Worm (Caenorhabditis elegans) whole organism, L4 larva: ENCODE results near the gene mig-23.

ENCODE experiments used
- ceh-82 ChIP-seq: sonication (generic microtip); optimal IDR thresholded peaks from 2 replicates; lab custom pipeline; 2017; ENCODE audit warnings: missing biosample characterization, missing genetic modification characterization
- egl-27 ChIP-seq: sonication (generic microtip); optimal IDR thresholded peaks from 3 replicates; lab custom pipeline; 2017; ENCODE audit warnings: missing biosample characterization, missing genetic modification reagents, missing genetic modification characterization
- fkh-10 ChIP-seq: fragments of 150-350 bp; optimal IDR thresholded peaks from 2 replicates; lab custom pipeline; 2014; ENCODE audit warnings: missing biosample characterization, missing genetic modification reagents, missing genetic modification characterization
- lin-13 ChIP-seq: fragments of 150-350 bp; optimal IDR thresholded peaks from 2 replicates; lab custom pipeline; 2014; ENCODE audit warnings: missing biosample characterization, missing genetic modification reagents, missing genetic modification characterization
- mdl-1 ChIP-seq, 2 experiments: fragments of 150-350 bp in 1 of 2; sonication (generic microtip) in 1 of 2; optimal IDR thresholded peaks; 2 replicates each; lab custom pipeline; 2014 to 2017; ENCODE audit warnings: missing biosample characterization in 2 of 2, missing genetic modification characterization in 2 of 2
- pha-4 ChIP-seq, 2 experiments: fragments of 150-350 bp in 1 of 2; fragments of 200-800 bp in 1 of 2; sonication (Bioruptor generic) in 1 of 2; IDR thresholded peaks in 1 of 2; optimal IDR thresholded peaks in 1 of 2; 2 replicates each; pipeline versions ENCODE4 v1.3.6 to Lab custom; 2014 to 2022; ENCODE audit warnings: missing genetic modification characterization in 2 of 2, missing genetic modification reagents in 2 of 2, missing biosample characterization in 1 of 2, missing compliant biosample characterization in 1 of 2
- zfp-3 ChIP-seq: fragments of 200-800 bp; sonication (Bioruptor generic); conservative IDR thresholded peaks from 2 replicates; pipeline ENCODE4 v1.3.6; 2022; ENCODE audit warnings: missing genetic modification reagents, missing genetic modification characterization, missing compliant biosample characterization
- ztf-11 ChIP-seq: fragments of 150-350 bp; optimal IDR thresholded peaks from 2 replicates; lab custom pipeline; 2014; ENCODE audit warnings: missing biosample characterization, missing genetic modification characterization

- no peak for TF ChIP-seq ceh-82 (tag; lab: Kevin White, UChicago)
- TF ChIP-seq zfp-3 = no peak
- TF ChIP-seq mdl-1 (tag; optimal IDR thresholded peaks at IDR 0.05; lab: Kevin White, UChicago) = no peak
- no peak for TF ChIP-seq lin-13 (GFP tag; lab: Kevin White, UChicago)
- TF ChIP-seq egl-27 = no peak
- TF ChIP-seq fkh-10 = no peak
- no peak for TF ChIP-seq pha-4 (GFP tag; IDR thresholded peaks at IDR 0.05; lab: Robert Waterston, UW)
- TF ChIP-seq pha-4 (tag; optimal IDR thresholded peaks at IDR 0.05; lab: Kevin White, UChicago) = no peak
- TF ChIP-seq ztf-11 (tag; lab: Kevin White, UChicago) = no peak
These were observed 47.0 kb upstream of the mig-23 start, which contains the start of gene inx-3 for ce11 chrX:5995613-5996206.
